Fruit fly (Drosophila melanogaster) whole organism, larva: Measurements from ENCODE around the gene CG2267.

Experiments
- noc ChIP-seq: fragments of 200-800 bp; sonication (Bioruptor generic); optimal IDR thresholded peaks from 3 replicates; lab custom pipeline; 2019; ENCODE audit warnings: missing biosample characterization, mild to moderate bottlenecking, missing genetic modification characterization, moderate library complexity

The CG2267 gene

dm6 chr3R:30628928-30629327 is at the start of gene CG2267:
Gene CG2267 (minus strand): TSS chr3R:30629028.
- no peak for TF ChIP-seq noc (tag; lab: Kevin White, UChicago)

- TF ChIP-seq noc (tag; lab: Kevin White, UChicago), result no peak
These were observed 20.8 kb upstream of the CG2267 start, which contains the start of gene CG34433 for dm6 chr3R:30649661-30650060. Gene CG34433 (plus strand): TSS chr3R:30649961.

- no peak for TF ChIP-seq noc (tag; lab: Kevin White, UChicago)
These were observed 20.0 kb upstream of the CG2267 start, which contains the start of gene CG34432 for dm6 chr3R:30648851-30649250. Gene CG34432 (plus strand): TSS chr3R:30649151.

- TF ChIP-seq noc (tag; lab: Kevin White, UChicago), result no peak
These were observed 19.6 kb upstream of the CG2267 start, which contains the start of gene PH4alphaPV for dm6 chr3R:30648451-30648850. Gene PH4alphaPV (minus strand): TSS chr3R:30648551.

dm6 chr3R:30645780-30646179 is 17.0 kb upstream of the CG2267 start, which contains the start of gene CG31013:
Gene CG31013 (minus strand): TSS chr3R:30645880.
- no peak for TF ChIP-seq noc (tag; lab: Kevin White, UChicago)

dm6 chr3R:30643240-30643639 is 14.4 kb upstream of the CG2267 start:
- TF ChIP-seq noc (tag; lab: Kevin White, UChicago), result no peak

dm6 chr3R:30621806-30622205 is 7.0 kb downstream of the CG2267 start, which contains the start of gene CG44954:
Gene CG44954 (minus strand): TSS chr3R:30621906.
- TF ChIP-seq noc (tag; lab: Kevin White, UChicago), result no peak

dm6 chr3R:30617457-30617856 is 11.4 kb downstream of the CG2267 start:
- no peak for TF ChIP-seq noc (tag; lab: Kevin White, UChicago)

- no peak for TF ChIP-seq noc (tag; lab: Kevin White, UChicago)
These were observed 12.6 kb downstream of the CG2267 start for dm6 chr3R:30616098-30616857.

dm6 chr3R:30605889-30606288 is 22.9 kb downstream of the CG2267 start, which contains the start of gene CG31016:
Gene CG31016 (plus strand): TSS chr3R:30606189.
- TF ChIP-seq noc (tag; lab: Kevin White, UChicago), result no peak

dm6 chr3R:30603881-30604280 is 24.9 kb downstream of the CG2267 start, which contains the start of gene PH4alphaNE3:
Gene PH4alphaNE3 (plus strand): TSS chr3R:30604181.
- no peak for TF ChIP-seq noc (tag; lab: Kevin White, UChicago)

dm6 chr3R:30601440-30602256 is 27.2 kb downstream of the CG2267 start, which contains the start of the genes CG2246 and CG31021:
Gene CG2246 (minus strand): TSS chr3R:30601489.
Gene CG31021 (plus strand): TSS chr3R:30602206.
- TF ChIP-seq noc (tag; lab: Kevin White, UChicago), result no peak

dm6 chr3R:30600154-30601009 is 28.4 kb downstream of the CG2267 start:
- peak; percentile 80 for TF ChIP-seq noc (tag; lab: Kevin White, UChicago)

- TF ChIP-seq noc (tag; lab: Kevin White, UChicago), result no peak
These were observed 29.3 kb downstream of the CG2267 start for dm6 chr3R:30599404-30599980.
